Fruit fly (Drosophila melanogaster): ENCODE results near the gene Ipp.

DNA sequence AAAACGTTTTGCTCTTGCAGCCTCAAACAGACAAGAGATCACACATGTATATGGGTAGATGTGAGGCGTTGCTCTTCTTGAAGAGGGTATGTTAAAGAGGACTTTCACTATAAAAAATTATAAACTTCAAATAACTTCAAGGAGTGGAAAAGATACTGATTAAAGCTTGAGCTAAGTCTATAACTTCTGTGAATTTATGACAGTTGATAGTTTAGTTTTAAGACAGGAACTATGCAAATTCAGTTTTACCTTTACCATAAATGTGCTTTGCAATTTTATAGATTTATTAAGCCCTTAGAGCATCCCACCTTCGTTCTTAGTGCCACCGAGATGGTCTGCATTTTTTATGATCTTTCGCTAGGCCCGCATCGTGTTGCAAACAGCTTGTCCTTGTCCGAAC, 42.0 kb upstream of the Ipp start:
- TF ChIP-seq Jra (GFP tag; optimal IDR thresholded peaks at IDR 0.05), result no peak
- TF ChIP-seq Vsx2 (GFP tag; optimal IDR thresholded peaks at IDR 0.05; ENCODE audit: partially characterized antibody), result no peak
- TF ChIP-seq br (GFP tag; optimal IDR thresholded peaks at IDR 0.05), result no peak
- TF ChIP-seq jim (GFP tag; optimal IDR thresholded peaks at IDR 0.05), result no peak
- no peak for TF ChIP-seq Abd-B (GFP tag; optimal IDR thresholded peaks at IDR 0.05)
- no peak for TF ChIP-seq pan (optimal IDR thresholded peaks at IDR 0.05)
- TF ChIP-seq sage (GFP tag; optimal IDR thresholded peaks at IDR 0.05), result no peak
- no peak for TF ChIP-seq dsf (GFP tag; optimal IDR thresholded peaks at IDR 0.05; ENCODE audit: borderline replicate concordance)
- TF ChIP-seq fru (GFP tag; optimal IDR thresholded peaks at IDR 0.05), result no peak
- no peak for TF ChIP-seq HLH106 (tag; optimal IDR thresholded peaks at IDR 0.05)
- TF ChIP-seq OdsH (GFP tag; optimal IDR thresholded peaks at IDR 0.05), result no peak
- TF ChIP-seq Sp1 (GFP tag; optimal IDR thresholded peaks at IDR 0.05), result no peak
- TF ChIP-seq h (GFP tag; optimal IDR thresholded peaks at IDR 0.05), result peak; percentile 21
